Worm (Caenorhabditis elegans): Measurements from ENCODE around the gene ztf-1.

DNA sequence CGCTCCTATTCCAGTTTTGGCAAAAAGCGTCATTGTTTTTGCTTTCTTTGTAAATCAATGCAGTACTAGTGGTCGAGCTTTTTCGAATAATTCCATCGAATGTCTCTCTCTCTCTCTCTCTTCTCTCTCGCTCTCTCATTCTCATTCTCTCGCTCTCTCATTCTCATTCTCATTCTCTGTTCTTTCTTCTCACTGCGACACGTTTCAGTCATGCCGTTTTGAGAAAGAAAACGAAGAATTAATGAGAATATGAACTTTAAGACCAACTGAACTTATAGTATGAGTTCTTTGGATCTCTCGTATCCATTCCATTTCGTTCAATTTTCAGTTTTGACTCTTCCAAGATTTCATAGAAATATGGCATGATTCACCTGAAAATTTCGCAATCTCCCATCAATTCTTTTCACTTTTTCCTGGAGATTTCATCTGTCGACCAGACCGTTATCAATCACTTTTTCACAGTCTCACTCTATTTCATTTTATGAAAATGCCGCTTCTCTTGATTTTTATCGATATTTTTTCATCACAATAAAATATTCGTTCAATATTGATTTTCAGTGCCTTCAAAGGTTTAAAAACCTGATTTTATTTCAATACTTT lies 19.6 kb downstream of the ztf-1 start:
- TF ChIP-seq ceh-28 (tag; optimal IDR thresholded peaks at IDR 0.05) (no peak), ztf-11 (tag; optimal IDR thresholded peaks at IDR 0.05) (no peak), nhr-67 (tag; optimal IDR thresholded peaks at IDR 0.05) (no peak), sea-2 (GFP tag; optimal IDR thresholded peaks at IDR 0.05) (no peak), elt-3 (tag; optimal IDR thresholded peaks at IDR 0.05) (no peak), elt-1 (tag; optimal IDR thresholded peaks at IDR 0.05) (no peak), skn-1 (tag; optimal IDR thresholded peaks at IDR 0.05) (no peak)
